Worm (Caenorhabditis elegans) whole organism, early embryonic: ENCODE measurements around the gene E_BE45912.2.

ENCODE experiments used
- B0310.2 ChIP-seq: sonication (generic microtip); optimal IDR thresholded peaks from 2 replicates; lab custom pipeline; 2016; ENCODE audit warnings: mild to moderate bottlenecking, missing genetic modification characterization, missing compliant biosample characterization
- ama-1 ChIP-seq: fragments of 150-350 bp; optimal IDR thresholded peaks from 2 replicates; lab custom pipeline; 2014
- ceh-13 ChIP-seq: fragments of 200-800 bp; sonication (Bioruptor generic); optimal IDR thresholded peaks from 2 replicates; lab custom pipeline; 2018; ENCODE audit warnings: mild to moderate bottlenecking, missing genetic modification characterization, missing compliant biosample characterization
- ets-7 ChIP-seq: sonication (generic microtip); optimal IDR thresholded peaks from 2 replicates; lab custom pipeline; 2016; ENCODE audit warnings: missing genotype, missing genetic modification characterization, missing compliant biosample characterization
- flt-1 ChIP-seq: fragments of 200-800 bp; sonication (Bioruptor generic); IDR thresholded peaks from 2 replicates; pipeline ENCODE4 v1.3.6; 2022; ENCODE audit warnings: missing genetic modification characterization, missing compliant biosample characterization
- hmg-4 ChIP-seq: fragments of 200-800 bp; sonication (Bioruptor generic); optimal IDR thresholded peaks from 2 replicates; lab custom pipeline; 2018; ENCODE audit warnings: mild to moderate bottlenecking, missing genetic modification characterization, missing compliant biosample characterization
- pes-1 ChIP-seq: fragments of 200-800 bp; sonication (Bioruptor generic); IDR thresholded peaks from 2 replicates; pipeline ENCODE4 v1.3.6; 2022; ENCODE audit warnings: missing genetic modification reagents, missing genetic modification characterization, missing compliant biosample characterization
- scrt-1 ChIP-seq: fragments of 200-800 bp; sonication (Bioruptor generic); IDR thresholded peaks from 2 replicates; pipeline ENCODE4 v1.3.6; 2022; ENCODE audit warnings: missing genetic modification characterization, missing compliant biosample characterization
- sea-1 ChIP-seq: fragments of 200-800 bp; sonication (Bioruptor generic); conservative IDR thresholded peaks from 2 replicates; pipeline ENCODE4 v1.3.6; 2022; ENCODE audit warnings: missing genetic modification characterization, missing compliant biosample characterization
- tbx-11 ChIP-seq: fragments of 200-800 bp; sonication (Bioruptor generic); IDR thresholded peaks from 2 replicates; pipeline ENCODE4 v1.3.6; 2022; ENCODE audit warnings: missing genetic modification characterization, missing compliant biosample characterization
- tra-4 ChIP-seq: sonication (generic microtip); optimal IDR thresholded peaks from 2 replicates; lab custom pipeline; 2017; ENCODE audit warnings: missing genetic modification characterization, missing compliant biosample characterization

DNA sequence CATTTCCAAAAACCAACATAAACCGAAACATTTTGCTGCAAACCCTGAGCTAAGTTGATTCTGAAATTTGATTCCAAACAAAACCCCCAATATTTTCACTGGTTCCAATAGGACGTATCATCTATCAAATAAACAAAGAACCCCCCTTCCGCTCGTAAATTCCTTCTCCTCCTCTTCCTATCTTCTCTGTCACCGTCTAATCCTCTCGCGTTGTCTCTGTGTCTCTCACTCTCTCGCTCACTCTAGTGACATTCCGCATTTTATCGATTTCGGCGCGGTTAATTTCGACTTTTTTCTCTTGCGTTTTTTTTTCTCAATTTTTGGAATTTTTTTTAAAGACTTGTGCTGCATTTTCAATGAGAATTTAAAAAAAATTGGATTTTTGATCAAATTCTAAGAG lies 48.9 kb downstream of the E_BE45912.2 start:
- TF ChIP-seq scrt-1 (GFP tag; lab: Robert Waterston, UW) (no peak), ama-1 (lab: Kevin White, UChicago) (no peak), ets-7 (tag; lab: Kevin White, UChicago) (no peak), tra-4 (no peak), B0310.2 (tag; lab: Kevin White, UChicago) (no peak), sea-1 (no peak), tbx-11 (GFP tag; lab: Robert Waterston, UW) (no peak), ceh-13 (GFP tag; lab: Kevin White, UChicago) (no peak), flt-1 (no peak), pes-1 (GFP tag; lab: Robert Waterston, UW) (no peak), hmg-4 (GFP tag; lab: Kevin White, UChicago) (no peak)
